Worm (Caenorhabditis elegans) whole organism, late embryonic: ENCODE results near the gene him-6.

Source experiments
- C08G9.2 ChIP-seq: sonication (generic microtip); optimal IDR thresholded peaks from 2 replicates; lab custom pipeline; 2016; ENCODE audit warnings: mild to moderate bottlenecking, missing genetic modification characterization, moderate library complexity, missing compliant biosample characterization
- C38D4.7 ChIP-seq: fragments of 200-800 bp; sonication (Bioruptor generic); optimal IDR thresholded peaks from 2 replicates; lab custom pipeline; 2018; ENCODE audit warnings: mild to moderate bottlenecking, missing genetic modification characterization, moderate library complexity, missing compliant biosample characterization
- K02D7.2 ChIP-seq: sonication (generic microtip); optimal IDR thresholded peaks from 2 replicates; lab custom pipeline; 2017; ENCODE audit warnings: mild to moderate bottlenecking, missing genetic modification characterization, missing compliant biosample characterization
- T23F11.4 ChIP-seq: fragments of 200-800 bp; sonication (Bioruptor generic); optimal IDR thresholded peaks from 2 replicates; lab custom pipeline; 2018; ENCODE audit warnings: mild to moderate bottlenecking, missing genetic modification characterization, missing compliant biosample characterization
- ahr-1 ChIP-seq: sonication (generic microtip); optimal IDR thresholded peaks from 2 replicates; lab custom pipeline; 2016; ENCODE audit warnings: missing genetic modification characterization, missing compliant biosample characterization
- ceh-14 ChIP-seq: sonication (generic microtip); optimal IDR thresholded peaks from 2 replicates; lab custom pipeline; 2016; ENCODE audit warnings: missing genotype, missing genetic modification characterization, missing compliant biosample characterization
- ceh-18 ChIP-seq: sonication (generic microtip); optimal IDR thresholded peaks from 2 replicates; lab custom pipeline; 2016; ENCODE audit warnings: missing genetic modification characterization, missing compliant biosample characterization
- ceh-19 ChIP-seq: fragments of 200-800 bp; sonication (Bioruptor generic); optimal IDR thresholded peaks from 2 replicates; lab custom pipeline; 2018; ENCODE audit warnings: mild to moderate bottlenecking, missing genetic modification characterization, missing compliant biosample characterization
- ceh-2 ChIP-seq: sonication (generic microtip); optimal IDR thresholded peaks from 2 replicates; lab custom pipeline; 2016; ENCODE audit warnings: missing genotype, missing genetic modification characterization, missing compliant biosample characterization
- ceh-22 ChIP-seq: sonication (generic microtip); optimal IDR thresholded peaks from 2 replicates; lab custom pipeline; 2017; ENCODE audit warnings: missing biosample characterization, missing genetic modification characterization
- ceh-31 ChIP-seq: sonication (generic microtip); optimal IDR thresholded peaks from 2 replicates; lab custom pipeline; 2016; ENCODE audit warnings: missing genetic modification characterization, missing compliant biosample characterization
- ceh-34 ChIP-seq: sonication (generic microtip); optimal IDR thresholded peaks from 2 replicates; lab custom pipeline; 2016; ENCODE audit warnings: mild to moderate bottlenecking, missing genetic modification characterization, missing compliant biosample characterization
- ceh-48 ChIP-seq: sonication (generic microtip); optimal IDR thresholded peaks from 2 replicates; lab custom pipeline; 2016; ENCODE audit warnings: missing genetic modification characterization, inconsistent platforms, missing compliant biosample characterization
- che-1 ChIP-seq: sonication (generic microtip); optimal IDR thresholded peaks from 2 replicates; lab custom pipeline; 2016; ENCODE audit warnings: mild to moderate bottlenecking, missing genetic modification characterization, missing compliant biosample characterization
- dmd-4 ChIP-seq: sonication (generic microtip); optimal IDR thresholded peaks from 2 replicates; lab custom pipeline; 2016; ENCODE audit warnings: borderline replicate concordance, missing genetic modification characterization, missing compliant biosample characterization
- dve-1 ChIP-seq: sonication (generic microtip); optimal IDR thresholded peaks from 2 replicates; lab custom pipeline; 2017; ENCODE audit warnings: antibody characterized with exemption, mild to moderate bottlenecking, missing genetic modification characterization, missing compliant biosample characterization
- elt-4 ChIP-seq: sonication (generic microtip); optimal IDR thresholded peaks from 2 replicates; lab custom pipeline; 2016; ENCODE audit warnings: missing genetic modification characterization, missing compliant biosample characterization
- eyg-1 ChIP-seq: sonication (generic microtip); optimal IDR thresholded peaks from 2 replicates; lab custom pipeline; 2016; ENCODE audit warnings: missing genotype, missing genetic modification characterization, missing compliant biosample characterization
- fax-1 ChIP-seq: sonication (generic microtip); optimal IDR thresholded peaks from 2 replicates; lab custom pipeline; 2016; ENCODE audit warnings: missing genotype, missing genetic modification characterization, missing compliant biosample characterization
- fkh-6 ChIP-seq: sonication (generic microtip); optimal IDR thresholded peaks from 2 replicates; lab custom pipeline; 2016; ENCODE audit warnings: missing genetic modification characterization, missing compliant biosample characterization
- gmeb-2 ChIP-seq: sonication (generic microtip); optimal IDR thresholded peaks from 2 replicates; lab custom pipeline; 2016; ENCODE audit warnings: missing genetic modification characterization, inconsistent platforms, missing compliant biosample characterization
- hlh-13 ChIP-seq: fragments of 200-800 bp; sonication (Bioruptor generic); optimal IDR thresholded peaks from 2 replicates; lab custom pipeline; 2018; ENCODE audit warnings: mild to moderate bottlenecking, missing genetic modification characterization, missing compliant biosample characterization
- hlh-15 ChIP-seq: sonication (generic microtip); optimal IDR thresholded peaks from 2 replicates; lab custom pipeline; 2016; ENCODE audit warnings: missing genetic modification characterization, missing compliant biosample characterization
- hlh-30 ChIP-seq: sonication (generic microtip); optimal IDR thresholded peaks from 2 replicates; lab custom pipeline; 2017; ENCODE audit warnings: antibody characterized with exemption, missing genetic modification characterization, missing compliant biosample characterization; ENCODE audit not compliant: insufficient read depth
- hlh-6 ChIP-seq: sonication (generic microtip); optimal IDR thresholded peaks from 2 replicates; lab custom pipeline; 2016; ENCODE audit warnings: missing genotype, missing genetic modification characterization, missing compliant biosample characterization
- hlh-8 ChIP-seq: sonication (generic microtip); optimal IDR thresholded peaks from 2 replicates; lab custom pipeline; 2016; ENCODE audit warnings: missing genotype, missing genetic modification characterization, missing compliant biosample characterization
- lim-6 ChIP-seq: sonication (generic microtip); optimal IDR thresholded peaks from 2 replicates; lab custom pipeline; 2016; ENCODE audit warnings: missing genetic modification characterization, missing compliant biosample characterization
- madf-2 ChIP-seq: sonication (generic microtip); optimal IDR thresholded peaks from 2 replicates; lab custom pipeline; 2017; ENCODE audit warnings: missing genetic modification characterization, missing compliant biosample characterization
- mec-3 ChIP-seq: sonication (generic microtip); optimal IDR thresholded peaks from 2 replicates; lab custom pipeline; 2016; ENCODE audit warnings: borderline replicate concordance, missing genetic modification characterization, missing compliant biosample characterization
- nfya-1 ChIP-seq: sonication (generic microtip); optimal IDR thresholded peaks from 2 replicates; lab custom pipeline; 2017; ENCODE audit warnings: missing genetic modification characterization, mild to moderate bottlenecking, missing compliant biosample characterization, antibody characterized with exemption, moderate library complexity
- nhr-11 ChIP-seq: fragments of 150-350 bp; optimal IDR thresholded peaks from 2 replicates; lab custom pipeline; 2014; ENCODE audit warnings: missing biosample characterization, missing genetic modification characterization
- nhr-232 ChIP-seq: sonication (generic microtip); optimal IDR thresholded peaks from 2 replicates; lab custom pipeline; 2016; ENCODE audit warnings: missing genetic modification characterization, missing compliant biosample characterization
- odd-2 ChIP-seq: sonication (generic microtip); optimal IDR thresholded peaks from 2 replicates; lab custom pipeline; 2017; ENCODE audit warnings: antibody characterized with exemption, mild to moderate bottlenecking, missing genetic modification characterization, missing compliant biosample characterization
- pag-3 ChIP-seq: sonication (generic microtip); optimal IDR thresholded peaks from 2 replicates; lab custom pipeline; 2016; ENCODE audit warnings: missing compliant biosample characterization, missing genetic modification characterization, borderline replicate concordance
- pat-9 ChIP-seq: fragments of 200-800 bp; sonication (Bioruptor generic); optimal IDR thresholded peaks from 2 replicates; lab custom pipeline; 2018; ENCODE audit warnings: mild to moderate bottlenecking, missing genetic modification characterization, moderate library complexity, missing compliant biosample characterization
- pha-2 ChIP-seq: sonication (generic microtip); optimal IDR thresholded peaks from 2 replicates; lab custom pipeline; 2017; ENCODE audit warnings: mild to moderate bottlenecking, missing genetic modification characterization, missing compliant biosample characterization
- pqm-1 ChIP-seq: sonication (generic microtip); optimal IDR thresholded peaks from 2 replicates; lab custom pipeline; 2016; ENCODE audit warnings: missing genetic modification characterization, missing compliant biosample characterization
- ref-2 ChIP-seq: sonication (generic microtip); optimal IDR thresholded peaks from 2 replicates; lab custom pipeline; 2016; ENCODE audit warnings: missing genetic modification characterization, missing compliant biosample characterization
- sdc-2 ChIP-seq: sonication (generic microtip); optimal IDR thresholded peaks from 2 replicates; lab custom pipeline; 2016; ENCODE audit warnings: missing genotype, missing genetic modification characterization, missing compliant biosample characterization
- syd-9 ChIP-seq: sonication (generic microtip); optimal IDR thresholded peaks from 2 replicates; lab custom pipeline; 2016; ENCODE audit warnings: mild to moderate bottlenecking, missing genetic modification characterization, moderate library complexity, missing compliant biosample characterization
- tbx-2 ChIP-seq: sonication (generic microtip); optimal IDR thresholded peaks from 2 replicates; lab custom pipeline; 2016; ENCODE audit warnings: missing genetic modification characterization, missing compliant biosample characterization
- tbx-7 ChIP-seq: sonication (generic microtip); optimal IDR thresholded peaks from 2 replicates; lab custom pipeline; 2016; ENCODE audit warnings: missing genotype, missing genetic modification characterization, missing compliant biosample characterization
- ttx-3 ChIP-seq: sonication (generic microtip); optimal IDR thresholded peaks from 2 replicates; lab custom pipeline; 2016; ENCODE audit warnings: missing genetic modification reagents, missing genetic modification characterization, missing compliant biosample characterization
- unc-55 ChIP-seq: sonication (generic microtip); optimal IDR thresholded peaks from 2 replicates; lab custom pipeline; 2017; ENCODE audit warnings: missing biosample characterization, missing genetic modification reagents, missing genetic modification characterization
- unc-86 ChIP-seq: sonication (generic microtip); optimal IDR thresholded peaks from 2 replicates; lab custom pipeline; 2016; ENCODE audit warnings: missing genetic modification characterization, missing compliant biosample characterization
- zip-5 ChIP-seq: sonication (generic microtip); optimal IDR thresholded peaks from 2 replicates; lab custom pipeline; 2016; ENCODE audit warnings: missing genetic modification characterization, missing compliant biosample characterization

Gene him-6

ce11 chrIV:12487194-12487593, 3.4 kb upstream of the him-6 start, which contains the start of gene sru-26:
Gene sru-26, plus strand, starts transcription at chrIV:12487494.
- TF ChIP-seq sdc-2 (tag; lab: Kevin White, UChicago) (no peak), ceh-2 (tag; lab: Kevin White, UChicago) (no peak), madf-2 (tag; lab: Kevin White, UChicago) (no peak), pag-3 (tag; lab: Kevin White, UChicago) (no peak), ceh-14 (tag; lab: Kevin White, UChicago) (no peak), nhr-232 (tag; lab: Kevin White, UChicago) (no peak), odd-2 (tag; lab: Kevin White, UChicago) (no peak), nfya-1 (tag; lab: Kevin White, UChicago) (no peak), ceh-19 (no peak), fkh-6 (no peak), pat-9 (tag; lab: Kevin White, UChicago) (no peak), hlh-13 (GFP tag; lab: Kevin White, UChicago) (no peak)
- TF ChIP-seq, all 69 proteins: peak for 0

DNA sequence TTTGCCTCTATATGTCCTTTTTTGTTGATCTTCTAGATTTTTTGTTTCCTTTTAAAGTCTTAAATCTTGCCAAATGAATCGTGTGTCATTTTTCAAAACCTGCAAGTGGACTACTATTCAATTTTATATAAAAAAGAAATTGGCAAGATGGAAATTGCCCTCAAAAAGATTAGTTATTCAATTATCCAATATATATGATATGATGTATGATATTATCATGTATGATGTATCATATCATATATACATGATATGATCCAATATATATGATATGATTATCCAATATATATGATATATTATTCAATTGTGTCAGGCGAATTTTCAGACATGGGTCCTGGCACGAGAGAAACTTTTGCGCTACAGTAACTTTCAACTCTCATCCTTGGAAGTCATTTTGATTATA, 4.6 kb downstream of the him-6 start, which contains the start of gene sru-20:
sru-20 (plus strand) TSS at position 301 of the 400 bp plus-strand sequence.
- TF ChIP-seq elt-4 (tag; lab: Kevin White, UChicago) (no peak), hlh-30 (tag; lab: Kevin White, UChicago) (no peak), ceh-34 (tag; lab: Kevin White, UChicago) (no peak), hlh-8 (tag; lab: Kevin White, UChicago) (no peak), C38D4.7 (no peak), unc-55 (GFP tag; lab: Kevin White, UChicago) (no peak), fkh-6 (no peak), ceh-18 (tag; lab: Kevin White, UChicago) (no peak), pqm-1 (no peak), dve-1 (tag; lab: Kevin White, UChicago) (no peak), tbx-2 (tag; lab: Kevin White, UChicago) (no peak), mec-3 (tag; lab: Kevin White, UChicago) (no peak), ref-2 (tag; lab: Kevin White, UChicago) (no peak), eyg-1 (tag; lab: Kevin White, UChicago) (no peak), gmeb-2 (tag; lab: Kevin White, UChicago) (no peak), unc-86 (tag; lab: Kevin White, UChicago) (no peak)

DNA sequence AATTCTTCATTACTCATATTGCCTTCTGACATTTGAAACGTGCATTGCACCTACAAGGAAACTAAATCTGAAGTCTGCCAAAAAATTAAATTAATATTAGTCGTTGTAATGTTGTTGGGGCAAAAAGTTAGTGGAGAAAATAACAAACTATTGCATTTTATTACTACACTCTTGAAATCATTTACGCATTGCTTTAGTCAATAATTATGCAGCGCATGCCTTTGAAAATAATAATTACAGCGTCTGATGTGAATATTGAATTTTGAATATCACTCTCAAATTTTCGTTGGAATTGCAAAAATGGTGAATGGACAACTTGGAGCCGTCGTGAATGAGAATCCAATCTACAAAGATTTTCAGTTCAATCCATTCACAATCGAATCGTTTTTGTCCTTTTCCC, 7.6 kb downstream of the him-6 start, which contains the start of gene sru-19:
sru-19 (plus strand) TSS at position 301 of the 400 bp plus-strand sequence.
- TF ChIP-seq tbx-7 = no peak
- TF ChIP-seq nhr-11 (tag; lab: Kevin White, UChicago) = no peak
- TF ChIP-seq madf-2 (tag; lab: Kevin White, UChicago) = no peak
- no peak for TF ChIP-seq pag-3 (tag; lab: Kevin White, UChicago)
- TF ChIP-seq mec-3 (tag; lab: Kevin White, UChicago) = no peak
- no peak for TF ChIP-seq ceh-31 (tag; lab: Kevin White, UChicago)
- no peak for TF ChIP-seq syd-9 (tag; lab: Kevin White, UChicago)
- TF ChIP-seq hlh-30 (tag; lab: Kevin White, UChicago) = no peak
- TF ChIP-seq fkh-6 = no peak
- no peak for TF ChIP-seq pha-2
- TF ChIP-seq ahr-1 (tag; lab: Kevin White, UChicago) = no peak
- TF ChIP-seq ceh-48 (tag; lab: Kevin White, UChicago) = no peak
- TF ChIP-seq che-1 (tag; lab: Kevin White, UChicago) = no peak
- no peak for TF ChIP-seq zip-5
- no peak for TF ChIP-seq ceh-14 (tag; lab: Kevin White, UChicago)
- TF ChIP-seq ceh-22 = no peak

ce11 chrIV:12501956-12502355, 11.4 kb downstream of the him-6 start, which contains the start of gene sru-18:
Gene sru-18, plus strand, starts transcription at chrIV:12502256.
- no peak for TF ChIP-seq fax-1 (tag; lab: Kevin White, UChicago)
- no peak for TF ChIP-seq C38D4.7
- no peak for TF ChIP-seq ttx-3
- TF ChIP-seq ahr-1 (tag; lab: Kevin White, UChicago) = no peak
- no peak for TF ChIP-seq hlh-15
- no peak for TF ChIP-seq dmd-4 (tag; lab: Kevin White, UChicago)
- TF ChIP-seq hlh-13 (GFP tag; lab: Kevin White, UChicago) = no peak
- no peak for TF ChIP-seq C08G9.2 (tag; lab: Kevin White, UChicago)
- TF ChIP-seq hlh-6 (tag; lab: Kevin White, UChicago) = no peak
- no peak for TF ChIP-seq lim-6 (tag; lab: Kevin White, UChicago)
- no peak for TF ChIP-seq T23F11.4
- TF ChIP-seq fkh-6 = no peak
- TF ChIP-seq K02D7.2 (tag; lab: Kevin White, UChicago) = no peak
